Worm (Caenorhabditis elegans) whole organism, L4 larva: ENCODE results near the gene T12B5.15.

Experiments
- F49E8.2 ChIP-seq: sonication (generic microtip); optimal IDR thresholded peaks from 2 replicates; lab custom pipeline; 2016; ENCODE audit warnings: missing compliant biosample characterization, mild to moderate bottlenecking, missing genetic modification characterization, borderline replicate concordance
- T26A8.4 ChIP-seq: fragments of 200-800 bp; sonication (Bioruptor generic); IDR thresholded peaks from 2 replicates; pipeline ENCODE4 v1.3.6; 2022; ENCODE audit warnings: missing genetic modification characterization, missing compliant biosample characterization
- Y105C5A.15 ChIP-seq: fragments of 200-800 bp; sonication (Bioruptor generic); IDR thresholded peaks from 2 replicates; pipeline ENCODE4 v1.3.6; 2022; ENCODE audit warnings: missing genetic modification characterization, missing compliant biosample characterization
- Y48G9A.11 ChIP-seq: fragments of 200-800 bp; sonication (Bioruptor generic); IDR thresholded peaks from 2 replicates; pipeline ENCODE4 v1.3.6; 2022; ENCODE audit warnings: missing genetic modification reagents, missing genetic modification characterization, missing compliant biosample characterization
- ZK546.5 ChIP-seq, 2 experiments: sonication (generic microtip); optimal IDR thresholded peaks; 2 replicates each; lab custom pipeline; 2017; ENCODE audit warnings: missing biosample characterization in 2 of 2, missing genetic modification characterization in 2 of 2
- ama-1 ChIP-seq: fragments of 150-350 bp; optimal IDR thresholded peaks from 2 replicates; lab custom pipeline; 2014; ENCODE audit warnings: inconsistent platforms, mixed read lengths
- ceh-28 ChIP-seq: fragments of 150-350 bp; optimal IDR thresholded peaks from 2 replicates; lab custom pipeline; 2014; ENCODE audit warnings: missing biosample characterization, missing genetic modification reagents, missing genetic modification characterization
- ceh-62 ChIP-seq: sonication (generic microtip); optimal IDR thresholded peaks from 2 replicates; lab custom pipeline; 2017; ENCODE audit warnings: missing biosample characterization, missing genetic modification characterization
- daf-12 ChIP-seq: fragments of 150-350 bp; optimal IDR thresholded peaks from 2 replicates; lab custom pipeline; 2014; ENCODE audit warnings: missing biosample characterization, missing genetic modification reagents, missing genetic modification characterization
- daf-16 ChIP-seq, 3 experiments: sonication (generic microtip); optimal IDR thresholded peaks; 2 replicates each; lab custom pipeline; 2016 to 2017; ENCODE audit warnings: missing genetic modification characterization in 3 of 3, missing genetic modification reagents in 3 of 3, mild to moderate bottlenecking in 2 of 3, missing compliant biosample characterization in 2 of 3, missing biosample characterization in 1 of 3, moderate library complexity in 1 of 3
- dmd-6 ChIP-seq: fragments of 200-800 bp; sonication (Bioruptor generic); IDR thresholded peaks from 2 replicates; pipeline ENCODE4 v1.3.6; 2022; ENCODE audit warnings: missing genetic modification reagents, missing genetic modification characterization, missing compliant biosample characterization
- dmd-8 ChIP-seq: fragments of 200-800 bp; sonication (Bioruptor generic); IDR thresholded peaks from 2 replicates; pipeline ENCODE4 v1.3.6; 2022; ENCODE audit warnings: missing genetic modification characterization, missing compliant biosample characterization
- duxl-1 ChIP-seq: sonication (generic microtip); optimal IDR thresholded peaks from 2 replicates; lab custom pipeline; 2016; ENCODE audit warnings: mild to moderate bottlenecking, missing genetic modification characterization, moderate library complexity, missing compliant biosample characterization; ENCODE audit not compliant: poor library complexity
- dve-1 ChIP-seq: sonication (generic microtip); optimal IDR thresholded peaks from 2 replicates; lab custom pipeline; 2017; ENCODE audit warnings: antibody characterized with exemption, mild to moderate bottlenecking, missing genetic modification characterization, missing compliant biosample characterization; ENCODE audit not compliant: insufficient read depth
- egl-43 ChIP-seq: fragments of 200-800 bp; sonication (Bioruptor generic); IDR thresholded peaks from 2 replicates; pipeline ENCODE4 v1.3.6; 2022; ENCODE audit warnings: missing genetic modification reagents, missing genetic modification characterization, missing compliant biosample characterization
- gei-8 ChIP-seq: fragments of 200-800 bp; sonication (Bioruptor generic); optimal IDR thresholded peaks from 2 replicates; lab custom pipeline; 2018; ENCODE audit warnings: mild to moderate bottlenecking, missing genetic modification characterization, missing compliant biosample characterization
- hlh-11 ChIP-seq: fragments of 200-800 bp; sonication (Bioruptor generic); optimal IDR thresholded peaks from 2 replicates; lab custom pipeline; 2018; ENCODE audit warnings: mild to moderate bottlenecking, missing genetic modification characterization, missing compliant biosample characterization
- hlh-30 ChIP-seq: sonication (generic microtip); optimal IDR thresholded peaks from 2 replicates; lab custom pipeline; 2017; ENCODE audit warnings: antibody characterized with exemption, mild to moderate bottlenecking, missing genetic modification characterization, missing compliant biosample characterization; ENCODE audit not compliant: insufficient read depth
- lin-1 ChIP-seq: fragments of 200-800 bp; sonication (Bioruptor generic); IDR thresholded peaks from 2 replicates; pipeline ENCODE4 v1.3.6; 2022; ENCODE audit warnings: missing genetic modification reagents, missing genetic modification characterization, missing compliant biosample characterization
- lir-3 ChIP-seq: sonication (generic microtip); optimal IDR thresholded peaks from 2 replicates; lab custom pipeline; 2016; ENCODE audit warnings: mild to moderate bottlenecking, missing genetic modification characterization, missing compliant biosample characterization
- mep-1 ChIP-seq: fragments of 150-350 bp; sonication (generic microtip); optimal IDR thresholded peaks from 3 replicates; lab custom pipeline; 2014; ENCODE audit warnings: missing biosample characterization, missing genetic modification characterization
- mes-2 ChIP-seq: sonication (generic microtip); optimal IDR thresholded peaks from 2 replicates; lab custom pipeline; 2016; ENCODE audit warnings: missing genotype, mild to moderate bottlenecking, missing genetic modification characterization, missing compliant biosample characterization; ENCODE audit not compliant: poor library complexity, severe bottlenecking
- mxl-3 ChIP-seq: fragments of 200-800 bp; sonication (Bioruptor generic); optimal IDR thresholded peaks from 2 replicates; lab custom pipeline; 2018; ENCODE audit warnings: mild to moderate bottlenecking, missing genetic modification characterization, missing compliant biosample characterization
- nhr-10 ChIP-seq: fragments of 150-350 bp; optimal IDR thresholded peaks from 2 replicates; lab custom pipeline; 2014; ENCODE audit warnings: missing biosample characterization, missing genetic modification characterization
- nhr-102 ChIP-seq: sonication (generic microtip); optimal IDR thresholded peaks from 2 replicates; lab custom pipeline; 2016; ENCODE audit warnings: mild to moderate bottlenecking, missing genetic modification characterization, moderate library complexity, missing compliant biosample characterization
- nhr-11 ChIP-seq: fragments of 150-350 bp; optimal IDR thresholded peaks from 2 replicates; lab custom pipeline; 2014; ENCODE audit warnings: missing biosample characterization, missing genetic modification characterization
- nhr-28 ChIP-seq: fragments of 150-350 bp; optimal IDR thresholded peaks from 2 replicates; lab custom pipeline; 2014; ENCODE audit warnings: missing biosample characterization, missing genetic modification characterization
- nhr-42 ChIP-seq: fragments of 200-800 bp; sonication (Bioruptor generic); IDR thresholded peaks from 2 replicates; pipeline ENCODE4 v1.3.6; 2022; ENCODE audit warnings: missing genetic modification characterization, missing compliant biosample characterization
- nhr-77 ChIP-seq: fragments of 150-350 bp; optimal IDR thresholded peaks from 2 replicates; lab custom pipeline; 2014; ENCODE audit warnings: missing biosample characterization, missing genetic modification characterization
- pha-4 ChIP-seq, 2 experiments: fragments of 150-350 bp in 1 of 2; fragments of 200-800 bp in 1 of 2; sonication (Bioruptor generic) in 1 of 2; IDR thresholded peaks in 1 of 2; optimal IDR thresholded peaks in 1 of 2; 2 replicates each; pipeline versions ENCODE4 v1.3.6 to Lab custom; 2014 to 2022; ENCODE audit warnings: missing genetic modification characterization in 2 of 2, missing genetic modification reagents in 2 of 2, missing biosample characterization in 1 of 2, missing compliant biosample characterization in 1 of 2
- pqm-1 ChIP-seq: sonication (generic microtip); optimal IDR thresholded peaks from 2 replicates; lab custom pipeline; 2017; ENCODE audit warnings: missing biosample characterization, missing genetic modification characterization
- rbr-2 ChIP-seq: sonication (generic microtip); optimal IDR thresholded peaks from 2 replicates; lab custom pipeline; 2016; ENCODE audit warnings: missing genotype, missing genetic modification characterization, missing compliant biosample characterization
- saeg-2 ChIP-seq: fragments of 200-800 bp; sonication (Bioruptor generic); IDR thresholded peaks from 2 replicates; pipeline ENCODE4 v1.3.6; 2022; ENCODE audit warnings: missing genetic modification reagents, missing genetic modification characterization, missing compliant biosample characterization
- sdz-12 ChIP-seq: fragments of 200-800 bp; sonication (Bioruptor generic); optimal IDR thresholded peaks from 2 replicates; lab custom pipeline; 2018; ENCODE audit warnings: mild to moderate bottlenecking, missing genetic modification characterization, missing compliant biosample characterization
- spr-3 ChIP-seq: fragments of 200-800 bp; sonication (Bioruptor generic); optimal IDR thresholded peaks from 2 replicates; lab custom pipeline; 2018; ENCODE audit warnings: mild to moderate bottlenecking, missing genetic modification characterization, missing compliant biosample characterization
- tra-1 ChIP-seq: fragments of 200-800 bp; sonication (Bioruptor generic); IDR thresholded peaks from 2 replicates; pipeline ENCODE4 v1.3.6; 2022; ENCODE audit warnings: missing genetic modification reagents, missing genetic modification characterization, missing compliant biosample characterization
- unc-130 ChIP-seq: sonication (generic microtip); optimal IDR thresholded peaks from 2 replicates; lab custom pipeline; 2016; ENCODE audit warnings: missing genetic modification reagents, missing genetic modification characterization, missing compliant biosample characterization
- unc-39 ChIP-seq: sonication (generic microtip); optimal IDR thresholded peaks from 2 replicates; lab custom pipeline; 2017; ENCODE audit warnings: missing biosample characterization, missing genetic modification characterization
- zag-1 ChIP-seq: fragments of 150-350 bp; optimal IDR thresholded peaks from 2 replicates; lab custom pipeline; 2014; ENCODE audit warnings: missing biosample characterization, missing genetic modification characterization
- zip-2 ChIP-seq: fragments of 150-350 bp; optimal IDR thresholded peaks from 2 replicates; lab custom pipeline; 2014; ENCODE audit warnings: missing biosample characterization, missing genetic modification characterization

T12B5.15 gene

DNA sequence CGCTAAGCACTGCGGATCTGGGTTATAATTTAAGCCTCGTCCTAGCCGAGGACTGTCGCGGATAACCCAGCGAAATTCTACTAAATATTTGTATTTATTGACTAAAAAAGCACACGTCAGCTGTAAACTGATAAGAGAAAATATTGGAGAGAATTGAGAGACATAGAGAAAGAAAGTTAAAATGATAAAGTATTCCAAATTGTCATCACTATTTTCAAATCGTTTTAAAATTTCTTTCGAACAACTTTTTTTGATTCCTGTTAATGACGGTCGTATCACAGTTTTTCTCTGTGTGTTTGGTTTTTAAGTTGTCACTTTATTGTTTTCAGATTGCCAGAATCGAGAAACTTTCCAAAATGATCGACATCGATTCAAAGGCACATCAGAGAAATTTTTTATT, 7.5 kb upstream of the T12B5.15 start, which contains the start of gene fbxa-51:
Gene fbxa-51 (plus strand): TSS at position 322 of the 400 bp plus-strand sequence.
- TF ChIP-seq rbr-2 (no peak), pqm-1 (tag; lab: Kevin White, UChicago) (peak; percentile 39), dmd-6 (peak; percentile 47; the same call in 1 of the 2 replicates), F49E8.2 (no peak), gei-8 (no peak), nhr-28 (tag; lab: Kevin White, UChicago) (peak; percentile 28), daf-16 (GFP tag; optimal IDR thresholded peaks at IDR 0.05; lab: Kevin White, UChicago) (no peak), daf-16 (tag; optimal IDR thresholded peaks at IDR 0.05; lab: Kevin White, UChicago) (peak; percentile 81)

DNA sequence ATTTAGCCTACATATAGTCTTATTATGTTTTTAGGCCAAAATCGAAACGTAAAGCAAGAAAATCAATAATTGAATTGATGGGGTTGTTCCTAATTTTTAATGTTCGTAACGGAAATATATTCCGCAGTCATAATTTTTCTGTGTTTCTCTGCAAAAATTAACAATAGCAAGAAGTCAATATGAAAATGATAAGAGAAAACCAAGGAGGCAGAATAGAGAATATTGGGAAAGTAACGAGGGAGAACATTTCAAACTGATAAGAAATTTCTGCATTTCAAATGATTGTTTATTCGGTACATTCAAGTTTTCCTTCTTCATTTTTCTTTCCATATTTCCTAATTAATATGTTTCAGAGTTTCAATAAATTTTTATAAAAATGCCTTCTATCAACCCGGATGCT, 1.5 kb upstream of the T12B5.15 start, which contains the start of gene fbxa-54:
Gene fbxa-54 (plus strand): TSS at position 354 of the 400 bp plus-strand sequence.
- no peak for TF ChIP-seq daf-16 (GFP tag; optimal IDR thresholded peaks at IDR 0.05; lab: Kevin White, UChicago)
- peak; percentile 73 for TF ChIP-seq daf-16 (tag; optimal IDR thresholded peaks at IDR 0.05; lab: Kevin White, UChicago)
- TF ChIP-seq Y105C5A.15 = no peak
- TF ChIP-seq nhr-102 (tag; lab: Kevin White, UChicago) = no peak
- no peak for TF ChIP-seq daf-12 (tag; lab: Kevin White, UChicago)
- no peak for TF ChIP-seq mep-1
- TF ChIP-seq pqm-1 (tag; lab: Kevin White, UChicago) = peak; percentile 96
- TF ChIP-seq pha-4 (GFP tag; IDR thresholded peaks at IDR 0.05; lab: Robert Waterston, UW) = no peak
- TF ChIP-seq pha-4 (tag; optimal IDR thresholded peaks at IDR 0.05; lab: Kevin White, UChicago) = no peak
- TF ChIP-seq saeg-2 (GFP tag; lab: Robert Waterston, UW) = no peak
- peak; percentile 79 for TF ChIP-seq nhr-28 (tag; lab: Kevin White, UChicago)
- no peak for TF ChIP-seq ama-1 (lab: Kevin White, UChicago)
- peak; percentile 44; the same call in 1 of the 2 replicates for TF ChIP-seq dmd-6
- TF ChIP-seq nhr-77 = no peak
- TF ChIP-seq zip-2 = no peak
- TF ChIP-seq unc-39 (tag; lab: Kevin White, UChicago) = no peak
- no peak for TF ChIP-seq sdz-12 (GFP tag; lab: Kevin White, UChicago)
- TF ChIP-seq duxl-1 (tag; lab: Kevin White, UChicago) = no peak
- TF ChIP-seq Y48G9A.11 = no peak
- no peak for TF ChIP-seq lir-3 (tag; lab: Kevin White, UChicago)
- no peak for TF ChIP-seq T26A8.4 (GFP tag; lab: Robert Waterston, UW)
- TF ChIP-seq dve-1 (tag; lab: Kevin White, UChicago) = no peak
- no peak for TF ChIP-seq zag-1 (tag; lab: Kevin White, UChicago)
- TF ChIP-seq hlh-11 = peak; percentile 20
- no peak for TF ChIP-seq ZK546.5 (tag; optimal IDR thresholded peaks at IDR 0.05; lab: Kevin White, UChicago)
- TF ChIP-seq spr-3 (GFP tag; lab: Kevin White, UChicago) = no peak
- no peak for TF ChIP-seq egl-43 (GFP tag; lab: Robert Waterston, UW)
- no peak for TF ChIP-seq dmd-8 (GFP tag; lab: Robert Waterston, UW)

DNA sequence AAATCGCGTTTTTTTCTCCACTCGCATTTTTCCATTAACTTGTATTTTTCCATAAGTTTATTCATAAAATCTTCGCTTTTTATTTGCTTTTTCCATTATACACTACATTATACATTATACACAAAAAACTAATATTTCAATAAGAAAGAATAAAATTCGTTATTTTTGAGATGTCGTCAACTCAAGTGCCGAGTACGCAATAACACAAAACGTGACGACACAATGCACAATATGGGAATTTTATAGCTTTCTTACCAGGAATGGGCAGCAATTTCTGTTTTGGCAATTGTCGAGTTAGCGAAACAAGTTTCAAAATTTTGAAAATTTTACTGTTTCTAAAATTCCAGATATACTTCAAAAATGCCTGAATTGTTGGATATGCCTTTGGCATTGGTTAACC, 2.3 kb downstream of the T12B5.15 start, which contains the start of gene fbxa-10:
Gene fbxa-10 (plus strand): TSS at position 207 of the 400 bp plus-strand sequence.
- TF ChIP-seq mes-2 (tag; lab: Kevin White, UChicago) (no peak), hlh-30 (tag; lab: Kevin White, UChicago) (no peak), nhr-10 (tag; lab: Kevin White, UChicago) (no peak), gei-8 (no peak), mxl-3 (no peak), tra-1 (GFP tag; lab: Robert Waterston, UW) (no peak), ceh-28 (tag; lab: Kevin White, UChicago) (no peak), egl-43 (GFP tag; lab: Robert Waterston, UW) (no peak), lin-1 (no peak), ceh-62 (tag; lab: Kevin White, UChicago) (no peak), nhr-11 (tag; lab: Kevin White, UChicago) (no peak), nhr-42 (no peak), nhr-77 (no peak), unc-130 (GFP tag; lab: Kevin White, UChicago) (no peak), Y48G9A.11 (no peak), nhr-28 (tag; lab: Kevin White, UChicago) (no peak), zag-1 (tag; lab: Kevin White, UChicago) (no peak)
